Worm (Caenorhabditis elegans): ENCODE measurements around the gene srz-105.

DNA sequence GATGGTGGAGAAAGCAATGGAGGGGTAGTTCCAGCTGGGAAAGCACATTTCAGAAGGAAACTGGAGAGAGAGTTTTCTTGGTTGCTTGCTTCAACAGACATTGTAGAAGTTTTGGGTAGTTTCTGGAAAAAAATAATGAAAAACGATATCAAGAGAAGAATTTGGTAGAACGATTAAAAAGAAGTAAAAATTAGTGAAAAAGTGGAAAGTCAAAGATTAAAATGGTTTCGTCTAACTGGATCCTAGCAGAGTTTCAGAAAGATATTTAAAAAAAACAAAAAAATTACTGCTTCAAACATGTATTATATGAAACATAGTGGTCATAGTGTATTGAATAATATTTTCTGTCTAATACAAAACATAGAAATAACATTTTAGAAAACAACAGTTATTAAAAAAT, 47.4 kb upstream of the srz-105 start, which contains the start of gene F38C2.7:
- TF ChIP-seq tlp-1 (tag; optimal IDR thresholded peaks at IDR 0.05) (no peak), lir-3 (tag; optimal IDR thresholded peaks at IDR 0.05; ENCODE audit: poor library complexity) (no peak), unc-62 (GFP tag; optimal IDR thresholded peaks at IDR 0.05) (no peak), C16A3.4 (tag; optimal IDR thresholded peaks at IDR 0.05) (no peak), ama-1 (optimal IDR thresholded peaks at IDR 0.05) (no peak), nhr-20 (tag; optimal IDR thresholded peaks at IDR 0.05) (no peak), lin-39 (tag; optimal IDR thresholded peaks at IDR 0.05) (no peak), mdl-1 (tag; optimal IDR thresholded peaks at IDR 0.05) (no peak), zag-1 (tag; optimal IDR thresholded peaks at IDR 0.05) (no peak), nhr-12 (tag; optimal IDR thresholded peaks at IDR 0.05) (no peak), pax-3 (tag; optimal IDR thresholded peaks at IDR 0.05) (no peak)

Data from whole organism, L1 larva.